Fruit fly (Drosophila melanogaster) whole organism, embryonic: Measurements from ENCODE around the gene Arv1.
A peak's percentile ranks its signal among the peaks of the same experiment; 100 is the strongest.

Source experiments
- Atf6 ChIP-seq: fragments of 200-800 bp; sonication (Bioruptor generic); IDR thresholded peaks from 2 replicates; pipeline ENCODE4 v1.3.6; 2022; ENCODE audit warnings: missing biosample characterization, missing genetic modification characterization
- CG10209 ChIP-seq: fragments of 200-800 bp; sonication (Bioruptor generic); optimal IDR thresholded peaks from 3 replicates; lab custom pipeline; 2017; ENCODE audit warnings: missing biosample characterization, mild to moderate bottlenecking, missing genetic modification characterization, missing genetic modification reagents
- CG10321 ChIP-seq: fragments of 200-800 bp; sonication (Bioruptor generic); IDR thresholded peaks from 2 replicates; pipeline ENCODE4 v1.3.6; 2022; ENCODE audit warnings: missing biosample characterization, missing genetic modification characterization
- CG10431 ChIP-seq: fragments of 200-800 bp; sonication (Bioruptor generic); optimal IDR thresholded peaks from 3 replicates; lab custom pipeline; 2018; ENCODE audit warnings: missing biosample characterization, mild to moderate bottlenecking, missing genetic modification characterization
- CG11456 ChIP-seq: fragments of 200-800 bp; sonication (Bioruptor generic); IDR thresholded peaks from 3 replicates; pipeline ENCODE4 v1.3.6; 2022; ENCODE audit warnings: missing biosample characterization, missing genetic modification characterization
- CG11723 ChIP-seq: fragments of 200-800 bp; sonication (Bioruptor generic); optimal IDR thresholded peaks from 2 replicates; lab custom pipeline; 2017; ENCODE audit warnings: missing biosample characterization, mild to moderate bottlenecking, missing genetic modification characterization
- CG12155 ChIP-seq: fragments of 200-800 bp; sonication (Bioruptor generic); optimal IDR thresholded peaks from 3 replicates; lab custom pipeline; 2016; ENCODE audit warnings: missing biosample characterization, missing genetic modification characterization
- CG12391 ChIP-seq: fragments of 200-800 bp; sonication (Bioruptor generic); optimal IDR thresholded peaks from 3 replicates; lab custom pipeline; 2018; ENCODE audit warnings: missing biosample characterization, mild to moderate bottlenecking, missing genetic modification characterization, moderate library complexity
- CG1603 ChIP-seq: fragments of 200-800 bp; sonication (Bioruptor generic); optimal IDR thresholded peaks from 2 replicates; lab custom pipeline; 2019; ENCODE audit warnings: missing biosample characterization, mild to moderate bottlenecking, missing genetic modification characterization, moderate library complexity
- CG17829 ChIP-seq: fragments of 200-800 bp; optimal IDR thresholded peaks from 2 replicates; lab custom pipeline; 2019; ENCODE audit warnings: missing biosample characterization, mild to moderate bottlenecking, missing genetic modification characterization, moderate library complexity
- CG18262 ChIP-seq: fragments of 200-800 bp; optimal IDR thresholded peaks from 3 replicates; lab custom pipeline; 2019; ENCODE audit warnings: missing biosample characterization, mild to moderate bottlenecking, missing genetic modification characterization, moderate library complexity
- CG2116 ChIP-seq: fragments of 200-800 bp; sonication (Bioruptor generic); optimal IDR thresholded peaks from 3 replicates; lab custom pipeline; 2018; ENCODE audit warnings: missing biosample characterization, mild to moderate bottlenecking, missing genetic modification characterization
- CG31365 ChIP-seq: fragments of 200-800 bp; sonication (Bioruptor generic); optimal IDR thresholded peaks from 2 replicates; lab custom pipeline; 2018; ENCODE audit warnings: missing biosample characterization, mild to moderate bottlenecking, missing genetic modification characterization
- CG31388 ChIP-seq: fragments of 200-800 bp; sonication (Bioruptor generic); optimal IDR thresholded peaks from 2 replicates; lab custom pipeline; 2016; ENCODE audit warnings: missing biosample characterization, missing genetic modification characterization
- CG32772 ChIP-seq: fragments of 200-800 bp; sonication (Bioruptor generic); IDR thresholded peaks from 2 replicates; pipeline ENCODE4 v1.3.6; 2022; ENCODE audit warnings: missing biosample characterization, missing genetic modification characterization
- CG4328 ChIP-seq: fragments of 200-800 bp; sonication (Bioruptor generic); optimal IDR thresholded peaks from 3 replicates; lab custom pipeline; 2017; ENCODE audit warnings: missing biosample characterization, missing genetic modification reagents, missing genetic modification characterization
- CG4820 ChIP-seq: fragments of 200-800 bp; sonication (Bioruptor generic); optimal IDR thresholded peaks from 3 replicates; lab custom pipeline; 2016; ENCODE audit warnings: missing biosample characterization, missing genetic modification characterization
- CG7271 ChIP-seq: fragments of 200-800 bp; sonication (Bioruptor generic); optimal IDR thresholded peaks from 2 replicates; lab custom pipeline; 2018; ENCODE audit warnings: missing biosample characterization, mild to moderate bottlenecking, missing genetic modification characterization, moderate library complexity
- CG7786 ChIP-seq: fragments of 200-800 bp; sonication (Bioruptor generic); optimal IDR thresholded peaks from 2 replicates; lab custom pipeline; 2016; ENCODE audit warnings: missing biosample characterization, missing genetic modification characterization
- CG8924 ChIP-seq: fragments of 200-800 bp; optimal IDR thresholded peaks from 3 replicates; lab custom pipeline; 2019; ENCODE audit warnings: missing biosample characterization, mild to moderate bottlenecking, missing genetic modification characterization, moderate library complexity
- CG8944 ChIP-seq: fragments of 200-800 bp; sonication (Bioruptor generic); optimal IDR thresholded peaks from 3 replicates; lab custom pipeline; 2016; ENCODE audit warnings: missing biosample characterization, missing genetic modification characterization
- CG9727 ChIP-seq: fragments of 200-800 bp; sonication (Bioruptor generic); optimal IDR thresholded peaks from 3 replicates; lab custom pipeline; 2017; ENCODE audit warnings: missing biosample characterization, mild to moderate bottlenecking, missing genetic modification characterization
- CG9876 ChIP-seq: fragments of 200-800 bp; sonication (Bioruptor generic); optimal IDR thresholded peaks from 2 replicates; lab custom pipeline; 2016; ENCODE audit warnings: missing biosample characterization, missing genetic modification characterization
- D ChIP-seq, 2 experiments: fragments of 200-800 bp in 1 of 2; fragments of >200 bp in 1 of 2; sonication (Bioruptor generic) in 1 of 2; optimal IDR thresholded peaks; 2 replicates in 1 of 2; 3 replicates in 1 of 2; lab custom pipeline; 2017; ENCODE audit warnings: mild to moderate bottlenecking in 1 of 2, missing biosample characterization in 1 of 2, missing genetic modification characterization in 1 of 2, missing genetic modification reagents in 1 of 2
- Dip2 ChIP-seq: fragments of 200-800 bp; sonication (Bioruptor generic); IDR thresholded peaks from 2 replicates; pipeline ENCODE4 v1.3.6; 2022; ENCODE audit warnings: missing biosample characterization, missing genetic modification characterization
- Doc3 ChIP-seq: fragments of 200-800 bp; sonication (Bioruptor generic); IDR thresholded peaks from 3 replicates; pipeline ENCODE4 v1.3.6; 2022; ENCODE audit warnings: missing biosample characterization, missing genetic modification characterization; ENCODE audit not compliant: partially characterized antibody
- Drgx ChIP-seq: fragments of 200-800 bp; sonication (Bioruptor generic); IDR thresholded peaks from 2 replicates; pipeline ENCODE4 v1.3.6; 2022; ENCODE audit warnings: missing biosample characterization, missing genetic modification characterization
- E2f1 ChIP-seq: fragments of 200-800 bp; sonication (Bioruptor generic); IDR thresholded peaks from 2 replicates; pipeline ENCODE4 v1.3.6; 2022; ENCODE audit warnings: missing biosample characterization, missing genetic modification characterization
- HLH3B ChIP-seq: fragments of 200-800 bp; sonication (Bioruptor generic); IDR thresholded peaks from 2 replicates; pipeline ENCODE4 v1.3.6; 2022; ENCODE audit warnings: missing biosample characterization, missing genetic modification characterization
- Kr ChIP-seq: fragments of 200-800 bp; sonication (Bioruptor generic); optimal IDR thresholded peaks from 2 replicates; lab custom pipeline; 2017; ENCODE audit warnings: missing biosample characterization, mild to moderate bottlenecking, missing genetic modification characterization
- Med ChIP-seq: fragments of 200-800 bp; sonication (Bioruptor generic); peaks from one replicate; lab custom pipeline; 2016; ENCODE audit warnings: missing biosample characterization, missing genetic modification characterization, mild to moderate bottlenecking, inconsistent platforms, moderate library complexity
- Meics ChIP-seq: fragments of 200-800 bp; sonication (Bioruptor generic); optimal IDR thresholded peaks from 2 replicates; lab custom pipeline; 2017; ENCODE audit warnings: missing biosample characterization, mild to moderate bottlenecking, missing genetic modification characterization
- Neu2 ChIP-seq: fragments of 200-800 bp; sonication (Bioruptor generic); optimal IDR thresholded peaks from 3 replicates; lab custom pipeline; 2016; ENCODE audit warnings: missing biosample characterization, missing genetic modification characterization, borderline replicate concordance
- NfI ChIP-seq: fragments of 200-800 bp; sonication (Bioruptor generic); optimal IDR thresholded peaks from 3 replicates; lab custom pipeline; 2018; ENCODE audit warnings: missing biosample characterization, mild to moderate bottlenecking, missing genetic modification characterization, moderate library complexity
- Pdp1 ChIP-seq, 2 experiments: fragments of 200-800 bp; sonication (Bioruptor generic); optimal IDR thresholded peaks; 3 replicates each; lab custom pipeline; 2016; ENCODE audit warnings: missing biosample characterization in 2 of 2, missing genetic modification characterization in 2 of 2, mild to moderate bottlenecking in 1 of 2, moderate library complexity in 1 of 2
- Xbp1 ChIP-seq: fragments of 200-800 bp; sonication (Bioruptor generic); optimal IDR thresholded peaks from 3 replicates; lab custom pipeline; 2016; ENCODE audit warnings: missing biosample characterization, mild to moderate bottlenecking, missing genetic modification characterization
- ac ChIP-seq: fragments of 200-800 bp; sonication (Bioruptor generic); optimal IDR thresholded peaks from 3 replicates; lab custom pipeline; 2017; ENCODE audit warnings: missing biosample characterization, mild to moderate bottlenecking, missing genetic modification characterization
- bbx ChIP-seq: fragments of 200-800 bp; sonication (Bioruptor generic); IDR thresholded peaks from 2 replicates; pipeline ENCODE4 v1.3.6; 2022; ENCODE audit warnings: missing biosample characterization, missing genetic modification characterization; ENCODE audit not compliant: partially characterized antibody
- bsh ChIP-seq, 2 experiments: fragments of 200-800 bp; sonication (Bioruptor generic); optimal IDR thresholded peaks; 2 replicates each; lab custom pipeline; 2017 to 2018; ENCODE audit warnings: mild to moderate bottlenecking in 2 of 2, missing biosample characterization in 2 of 2, missing genetic modification characterization in 2 of 2, moderate library complexity in 1 of 2
- cad ChIP-seq: fragments of >200 bp; optimal IDR thresholded peaks from 2 replicates; lab custom pipeline; 2017; ENCODE audit warnings: missing biosample characterization, missing genetic modification characterization
- ewg ChIP-seq: fragments of 200-800 bp; sonication (Bioruptor generic); optimal IDR thresholded peaks from 3 replicates; lab custom pipeline; 2017; ENCODE audit warnings: mild to moderate bottlenecking, missing biosample characterization, missing genetic modification reagents, missing genetic modification characterization
- mirr ChIP-seq: fragments of 200-800 bp; sonication (Bioruptor generic); optimal IDR thresholded peaks from 3 replicates; lab custom pipeline; 2018; ENCODE audit warnings: missing biosample characterization, mild to moderate bottlenecking, missing genetic modification characterization
- nom ChIP-seq: fragments of 200-800 bp; sonication (Bioruptor generic); optimal IDR thresholded peaks from 2 replicates; lab custom pipeline; 2017; ENCODE audit warnings: missing biosample characterization, missing genetic modification characterization, mild to moderate bottlenecking, moderate library complexity, missing genetic modification reagents
- pfk ChIP-seq: fragments of 200-800 bp; sonication (Bioruptor generic); optimal IDR thresholded peaks from 2 replicates; lab custom pipeline; 2018; ENCODE audit warnings: missing biosample characterization, mild to moderate bottlenecking, missing genetic modification characterization, moderate library complexity
- salm ChIP-seq: fragments of 200-800 bp; sonication (Bioruptor generic); optimal IDR thresholded peaks from 2 replicates; lab custom pipeline; 2018; ENCODE audit warnings: missing biosample characterization, mild to moderate bottlenecking, missing genetic modification characterization
- sqz ChIP-seq: fragments of 200-800 bp; sonication (Bioruptor generic); optimal IDR thresholded peaks from 3 replicates; lab custom pipeline; 2018; ENCODE audit warnings: missing biosample characterization, mild to moderate bottlenecking, missing genetic modification characterization
- sr ChIP-seq: fragments of 200-800 bp; sonication (Bioruptor generic); IDR thresholded peaks from 3 replicates; pipeline ENCODE4 v1.3.6; 2022; ENCODE audit warnings: missing biosample characterization, missing genetic modification characterization
- wek ChIP-seq: fragments of 200-800 bp; sonication (Bioruptor generic); optimal IDR thresholded peaks from 3 replicates; lab custom pipeline; 2018; ENCODE audit warnings: missing biosample characterization, mild to moderate bottlenecking, missing genetic modification characterization, moderate library complexity
- z ChIP-seq: fragments of 200-800 bp; sonication (Bioruptor generic); IDR thresholded peaks from 3 replicates; pipeline ENCODE4 v1.3.6; 2022; ENCODE audit warnings: missing biosample characterization, missing genetic modification characterization

Arv1 gene

dm6 chr3L:21479636-21480035 lies 49.5 kb downstream of the Arv1 start (continued):
- peak; percentile 96 for TF ChIP-seq ewg (GFP tag; lab: Kevin White, UChicago)
- peak; percentile 40 for TF ChIP-seq ac
- TF ChIP-seq Doc3 (GFP tag; lab: Robert Waterston, UW): no peak
- 0 out of 3 replicates have a peak, but pooled peaks have one; percentile 42 for TF ChIP-seq CG11456 (GFP tag; lab: Robert Waterston, UW)
- TF ChIP-seq sr (GFP tag; lab: Robert Waterston, UW): peak; percentile 71
- peak; percentile 33 for TF ChIP-seq Xbp1 (GFP tag; lab: Kevin White, UChicago)
- no peak for TF ChIP-seq mirr
- peak; percentile 11 for TF ChIP-seq salm
- TF ChIP-seq CG7271 (tag; lab: Kevin White, UChicago): peak; percentile 35
- peak; percentile 19 for TF ChIP-seq CG18262
- TF ChIP-seq Meics: peak; percentile 35
- TF ChIP-seq CG31388 (GFP tag; lab: Kevin White, UChicago): no peak
- no peak for TF ChIP-seq CG8944 (GFP tag; lab: Kevin White, UChicago)
- TF ChIP-seq CG12391 (tag; lab: Kevin White, UChicago): peak; percentile 27
- peak; percentile 90 for TF ChIP-seq Med
- no peak for TF ChIP-seq cad (GFP tag; lab: Kevin White, UChicago)
- TF ChIP-seq CG10321 (GFP tag; lab: Robert Waterston, UW): peak; percentile 92
- peak; percentile 56 for TF ChIP-seq CG31365
- TF ChIP-seq CG4328 (GFP tag; lab: Kevin White, UChicago): peak; percentile 18
- peak; percentile 16 for TF ChIP-seq CG8924 (tag; lab: Kevin White, UChicago)
- peak; percentile 43; the same call in 1 of the 2 replicates for TF ChIP-seq Drgx (GFP tag; lab: Robert Waterston, UW)
- peak; percentile 48 for TF ChIP-seq CG11723 (GFP tag; lab: Kevin White, UChicago)
- TF ChIP-seq Dip2: no peak
- TF ChIP-seq D (optimal IDR thresholded peaks at IDR 0.05; lab: Kevin White, UChicago): peak; percentile 83
- peak; percentile 40 for TF ChIP-seq D (GFP tag; optimal IDR thresholded peaks at IDR 0.05; lab: Kevin White, UChicago)
- TF ChIP-seq bsh (GFP tag; optimal IDR thresholded peaks at IDR 0.05; lab: Kevin White, UChicago): peak in 1 of 2 experiments; percentile 40
- TF ChIP-seq CG9727: peak; percentile 33
- no peak for TF ChIP-seq CG4820 (GFP tag; lab: Kevin White, UChicago)
- no peak for TF ChIP-seq CG12155 (GFP tag; lab: Kevin White, UChicago)
- TF ChIP-seq CG10431: peak; percentile 73
- no peak for TF ChIP-seq E2f1 (GFP tag; lab: Robert Waterston, UW)
- TF ChIP-seq Kr: peak; percentile 18
- peak; percentile 11; the same call in 1 of the 2 replicates for TF ChIP-seq Atf6 (GFP tag; lab: Robert Waterston, UW)
- peak; percentile 71 for TF ChIP-seq nom (GFP tag; lab: Kevin White, UChicago)
- no peak for TF ChIP-seq CG9876 (GFP tag; lab: Kevin White, UChicago)
- no peak for TF ChIP-seq CG10209
- TF ChIP-seq Neu2 (GFP tag; lab: Kevin White, UChicago): peak; percentile 50
- TF ChIP-seq pfk (GFP tag; lab: Kevin White, UChicago): peak; percentile 20
- TF ChIP-seq CG7786 (GFP tag; lab: Kevin White, UChicago): no peak
- TF ChIP-seq bbx (GFP tag; lab: Robert Waterston, UW): peak; percentile 23; the same call in 1 of the 2 replicates
- TF ChIP-seq sqz: peak; percentile 66
- TF ChIP-seq CG2116: peak; percentile 12
- peak; percentile 51 for TF ChIP-seq CG17829 (tag; lab: Kevin White, UChicago)
- peak in 1 of 2 experiments; percentile 8 for TF ChIP-seq Pdp1 (GFP tag; optimal IDR thresholded peaks at IDR 0.05; lab: Kevin White, UChicago)
- peak; percentile 64 for TF ChIP-seq NfI (GFP tag; lab: Kevin White, UChicago)
- TF ChIP-seq HLH3B: peak; percentile 63; the same call in 1 of the 2 replicates
- TF ChIP-seq CG1603 (tag; lab: Kevin White, UChicago): peak; percentile 63
- TF ChIP-seq wek: peak; percentile 65
- peak; percentile 37; the same call in 1 of the 3 replicates for TF ChIP-seq z
- TF ChIP-seq CG32772 (GFP tag; lab: Robert Waterston, UW): peak; percentile 36; the same call in 1 of the 2 replicates
